Fruit fly (Drosophila melanogaster) whole organism, wandering third instar larva: ENCODE data around the gene CG11726.
A peak's percentile ranks its signal among the peaks of the same experiment; 100 is the strongest.

Experiments used
- Abd-B ChIP-seq: fragments of >200 bp; optimal IDR thresholded peaks from 2 replicates; lab custom pipeline; 2017; ENCODE audit warnings: missing biosample characterization, missing genetic modification characterization
- CG32264 ChIP-seq: fragments of 200-800 bp; sonication (Bioruptor generic); optimal IDR thresholded peaks from 2 replicates; lab custom pipeline; 2016; ENCODE audit warnings: missing biosample characterization, missing genetic modification characterization
- CG9705 ChIP-seq: fragments of 200-800 bp; sonication (Bioruptor generic); optimal IDR thresholded peaks from 2 replicates; lab custom pipeline; 2018; ENCODE audit warnings: missing biosample characterization, mild to moderate bottlenecking, missing genetic modification characterization
- CrebA ChIP-seq: fragments of 200-800 bp; sonication (Bioruptor generic); optimal IDR thresholded peaks from 2 replicates; lab custom pipeline; 2016; ENCODE audit warnings: missing biosample characterization, mild to moderate bottlenecking, missing genetic modification characterization, borderline replicate concordance
- Dfd ChIP-seq: fragments of >200 bp; optimal IDR thresholded peaks from 2 replicates; lab custom pipeline; 2017; ENCODE audit warnings: missing biosample characterization, missing genetic modification characterization
- Dif ChIP-seq: fragments of 200-275, 200-300 bp; sonication (Bioruptor generic); optimal IDR thresholded peaks from 2 replicates; lab custom pipeline; 2018; ENCODE audit warnings: missing biosample characterization, missing genetic modification characterization; ENCODE audit not compliant: partially characterized antibody
- GATAd ChIP-seq: sonication (Bioruptor generic); optimal IDR thresholded peaks from 2 replicates; lab custom pipeline; 2016; ENCODE audit warnings: missing biosample characterization, missing genetic modification characterization
- HLH106 ChIP-seq: fragments of 200-800 bp; optimal IDR thresholded peaks from 3 replicates; lab custom pipeline; 2019; ENCODE audit warnings: missing biosample characterization, mild to moderate bottlenecking, missing genetic modification characterization, moderate library complexity
- Hnf4 ChIP-seq: fragments of 200-800 bp; sonication (Bioruptor generic); optimal IDR thresholded peaks from 2 replicates; lab custom pipeline; 2016; ENCODE audit warnings: missing biosample characterization, mild to moderate bottlenecking, missing genetic modification characterization
- Hr78 ChIP-seq: fragments of >200 bp; optimal IDR thresholded peaks from 2 replicates; lab custom pipeline; 2017; ENCODE audit warnings: missing biosample characterization, missing genetic modification characterization
- Hr83 ChIP-seq: fragments of 200-300 bp; sonication (Bioruptor generic); optimal IDR thresholded peaks from 2 replicates; lab custom pipeline; 2016; ENCODE audit warnings: missing biosample characterization, mild to moderate bottlenecking, missing genetic modification characterization, moderate library complexity; ENCODE audit not compliant: poor library complexity, severe bottlenecking
- Jra ChIP-seq: sonication (Bioruptor generic); optimal IDR thresholded peaks from 2 replicates; lab custom pipeline; 2016; ENCODE audit warnings: missing biosample characterization, missing genetic modification characterization
- Mio ChIP-seq: sonication (Bioruptor generic); optimal IDR thresholded peaks from 2 replicates; lab custom pipeline; 2016; ENCODE audit warnings: missing biosample characterization, missing genetic modification characterization
- Myc ChIP-seq: fragments of >200 bp; optimal IDR thresholded peaks from 2 replicates; lab custom pipeline; 2017
- N ChIP-seq: fragments of >200 bp; optimal IDR thresholded peaks from 2 replicates; lab custom pipeline; 2018; ENCODE audit warnings: missing biosample characterization, missing external identifiers, missing genetic modification characterization
- OdsH ChIP-seq: fragments of 200-800 bp; sonication (Bioruptor generic); optimal IDR thresholded peaks from 2 replicates; lab custom pipeline; 2016; ENCODE audit warnings: missing biosample characterization, mild to moderate bottlenecking, missing genetic modification characterization
- Rel ChIP-seq, 2 experiments: fragments of 200-800 bp; sonication (Bioruptor generic) in 1 of 2; optimal IDR thresholded peaks; 2 replicates in 1 of 2; 3 replicates in 1 of 2; lab custom pipeline; 2016 to 2019; ENCODE audit warnings: mild to moderate bottlenecking in 2 of 2, missing biosample characterization in 2 of 2, missing genetic modification characterization in 2 of 2, moderate library complexity in 1 of 2
- Sp1 ChIP-seq: fragments of 200-800 bp; sonication (Bioruptor generic); optimal IDR thresholded peaks from 3 replicates; lab custom pipeline; 2019; ENCODE audit warnings: missing biosample characterization, mild to moderate bottlenecking, missing genetic modification characterization, moderate library complexity
- Vsx2 ChIP-seq: fragments of 200-300, 225-300 bp; sonication (Bioruptor generic); optimal IDR thresholded peaks from 2 replicates; lab custom pipeline; 2018; ENCODE audit warnings: missing biosample characterization, missing genetic modification characterization; ENCODE audit not compliant: partially characterized antibody
- br ChIP-seq: fragments of 200-800 bp; sonication (Bioruptor generic); optimal IDR thresholded peaks from 2 replicates; lab custom pipeline; 2016; ENCODE audit warnings: missing biosample characterization, missing genetic modification characterization
- brk ChIP-seq: fragments of 200-800 bp; sonication (Bioruptor generic); optimal IDR thresholded peaks from 2 replicates; lab custom pipeline; 2016; ENCODE audit warnings: missing biosample characterization, mild to moderate bottlenecking, missing genetic modification characterization
- dl ChIP-seq, 2 experiments: fragments of 175-275, 200-275 bp in 1 of 2; fragments of 200-275 bp in 1 of 2; sonication (Bioruptor generic); optimal IDR thresholded peaks; lab custom pipeline; 2018; ENCODE audit warnings: mild to moderate bottlenecking in 2 of 2, missing biosample characterization in 2 of 2, missing genetic modification characterization in 2 of 2, moderate library complexity in 2 of 2; ENCODE audit not compliant: partially characterized antibody in 2 of 2, insufficient read depth in 1 of 2
- dmrt93B ChIP-seq: fragments of 200-800 bp; sonication (Bioruptor generic); optimal IDR thresholded peaks from 2 replicates; lab custom pipeline; 2018; ENCODE audit warnings: missing biosample characterization, mild to moderate bottlenecking, missing genetic modification characterization
- dsf ChIP-seq: sonication (Bioruptor generic); optimal IDR thresholded peaks from 2 replicates; lab custom pipeline; 2016; ENCODE audit warnings: missing biosample characterization, missing genetic modification characterization, borderline replicate concordance
- ey ChIP-seq: fragments of 200-800 bp; sonication (Bioruptor generic); optimal IDR thresholded peaks from 2 replicates; lab custom pipeline; 2016; ENCODE audit warnings: missing biosample characterization, missing genetic modification characterization
- foxo ChIP-seq, 2 experiments: fragments of 200-800 bp; sonication (Bioruptor generic); optimal IDR thresholded peaks; 2 replicates in 1 of 2; 3 replicates in 1 of 2; lab custom pipeline; 2016 to 2017; ENCODE audit warnings: missing biosample characterization in 2 of 2, missing genetic modification characterization in 2 of 2
- fru ChIP-seq: fragments of 200-800 bp; sonication (Bioruptor generic); optimal IDR thresholded peaks from 3 replicates; lab custom pipeline; 2016; ENCODE audit warnings: missing biosample characterization, mild to moderate bottlenecking, missing genetic modification characterization
- h ChIP-seq: fragments of 200-800 bp; sonication (Bioruptor generic); optimal IDR thresholded peaks from 3 replicates; lab custom pipeline; 2016; ENCODE audit warnings: missing biosample characterization, mild to moderate bottlenecking, missing genetic modification characterization
- jim ChIP-seq: fragments of 175-275, 200-325 bp; sonication (Bioruptor generic); optimal IDR thresholded peaks from 2 replicates; lab custom pipeline; 2016; ENCODE audit warnings: missing biosample characterization, mild to moderate bottlenecking, missing genetic modification characterization
- lola ChIP-seq: fragments of >200 bp; optimal IDR thresholded peaks from 2 replicates; lab custom pipeline; 2017; ENCODE audit warnings: missing biosample characterization, missing genetic modification characterization
- pan ChIP-seq: fragments of >200 bp; optimal IDR thresholded peaks from 2 replicates; lab custom pipeline; 2017
- psq ChIP-seq: fragments of 200-800 bp; sonication (Bioruptor generic); optimal IDR thresholded peaks from 3 replicates; lab custom pipeline; 2017; ENCODE audit warnings: missing biosample characterization, mild to moderate bottlenecking, missing genetic modification characterization, moderate library complexity
- rgr ChIP-seq: fragments of 200-800 bp; sonication (Bioruptor generic); optimal IDR thresholded peaks from 3 replicates; lab custom pipeline; 2016; ENCODE audit warnings: missing biosample characterization, mild to moderate bottlenecking, missing genetic modification characterization
- sage ChIP-seq: fragments of 200-800 bp; sonication (Bioruptor generic); optimal IDR thresholded peaks from 2 replicates; lab custom pipeline; 2016; ENCODE audit warnings: missing biosample characterization, mild to moderate bottlenecking, missing genetic modification characterization
- sv ChIP-seq: fragments of 200-800 bp; sonication (Bioruptor generic); optimal IDR thresholded peaks from 3 replicates; lab custom pipeline; 2016; ENCODE audit warnings: missing biosample characterization, missing genetic modification characterization
- tai ChIP-seq: sonication (Bioruptor generic); optimal IDR thresholded peaks from 2 replicates; lab custom pipeline; 2016; ENCODE audit warnings: missing biosample characterization, missing genetic modification characterization
- usp ChIP-seq: fragments of >200 bp; optimal IDR thresholded peaks from 2 replicates; lab custom pipeline; 2017; ENCODE audit warnings: missing biosample characterization, missing genetic modification characterization
- woc ChIP-seq: sonication (Bioruptor generic); optimal IDR thresholded peaks from 2 replicates; lab custom pipeline; 2016; ENCODE audit warnings: missing biosample characterization, mild to moderate bottlenecking, missing genetic modification characterization

Gene CG11726

dm6 chr3L:11376224-11376813, 18.2 kb upstream of the CG11726 start:
- no peak for TF ChIP-seq dl (GFP tag; optimal IDR thresholded peaks at IDR 0.05; lab: Kevin White, UChicago; ENCODE audit: insufficient read depth in 1 of 2, partially characterized antibody in 2 of 2)
- TF ChIP-seq fru (GFP tag; lab: Kevin White, UChicago), result no peak
- no peak for TF ChIP-seq GATAd (GFP tag; lab: Kevin White, UChicago)
- TF ChIP-seq Rel (GFP tag; optimal IDR thresholded peaks at IDR 0.05; lab: Kevin White, UChicago), result no peak
- TF ChIP-seq Rel (tag; optimal IDR thresholded peaks at IDR 0.05; lab: Kevin White, UChicago), result no peak
- no peak for TF ChIP-seq Vsx2 (GFP tag; lab: Kevin White, UChicago)
- peak; percentile 5 for TF ChIP-seq Dfd
- TF ChIP-seq psq (GFP tag; lab: Kevin White, UChicago), result no peak

DNA sequence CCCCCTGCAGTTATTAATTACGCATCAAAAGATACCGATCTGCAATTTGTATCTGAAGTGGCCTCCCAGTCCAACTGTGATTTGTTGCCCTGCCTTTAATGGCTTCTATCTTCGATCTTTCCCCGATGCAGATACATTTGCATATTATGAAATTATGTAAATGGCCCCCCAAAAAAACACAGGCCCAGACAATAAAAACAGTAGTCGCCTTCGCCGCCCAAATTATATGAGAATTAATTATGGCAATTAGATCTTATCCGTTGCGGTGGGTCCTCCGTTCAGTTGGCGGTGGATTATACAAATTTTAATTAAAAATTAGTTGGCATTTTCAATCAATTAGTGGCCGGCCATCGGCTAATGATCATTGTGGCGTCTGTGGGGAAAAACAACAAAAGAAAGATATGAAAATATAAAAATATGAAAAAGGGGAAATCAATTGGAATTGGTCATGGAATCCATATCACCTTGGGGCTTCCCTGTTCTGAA, 16.0 kb upstream of the CG11726 start:
- TF ChIP-seq Dfd (no peak), Hr78 (GFP tag; lab: Kevin White, UChicago) (no peak), psq (GFP tag; lab: Kevin White, UChicago) (no peak), Hnf4 (GFP tag; lab: Kevin White, UChicago) (no peak), sage (GFP tag; lab: Kevin White, UChicago) (no peak), N (GFP tag; lab: Kevin White, UChicago) (no peak), jim (no peak), fru (GFP tag; lab: Kevin White, UChicago) (no peak), lola (GFP tag; lab: Kevin White, UChicago) (no peak), dsf (GFP tag; lab: Kevin White, UChicago) (no peak), dl (GFP tag; optimal IDR thresholded peaks at IDR 0.05; lab: Kevin White, UChicago; ENCODE audit: insufficient read depth in 1 of 2, partially characterized antibody in 2 of 2) (no peak)
- TF ChIP-seq, all 38 proteins: peak for 0

DNA sequence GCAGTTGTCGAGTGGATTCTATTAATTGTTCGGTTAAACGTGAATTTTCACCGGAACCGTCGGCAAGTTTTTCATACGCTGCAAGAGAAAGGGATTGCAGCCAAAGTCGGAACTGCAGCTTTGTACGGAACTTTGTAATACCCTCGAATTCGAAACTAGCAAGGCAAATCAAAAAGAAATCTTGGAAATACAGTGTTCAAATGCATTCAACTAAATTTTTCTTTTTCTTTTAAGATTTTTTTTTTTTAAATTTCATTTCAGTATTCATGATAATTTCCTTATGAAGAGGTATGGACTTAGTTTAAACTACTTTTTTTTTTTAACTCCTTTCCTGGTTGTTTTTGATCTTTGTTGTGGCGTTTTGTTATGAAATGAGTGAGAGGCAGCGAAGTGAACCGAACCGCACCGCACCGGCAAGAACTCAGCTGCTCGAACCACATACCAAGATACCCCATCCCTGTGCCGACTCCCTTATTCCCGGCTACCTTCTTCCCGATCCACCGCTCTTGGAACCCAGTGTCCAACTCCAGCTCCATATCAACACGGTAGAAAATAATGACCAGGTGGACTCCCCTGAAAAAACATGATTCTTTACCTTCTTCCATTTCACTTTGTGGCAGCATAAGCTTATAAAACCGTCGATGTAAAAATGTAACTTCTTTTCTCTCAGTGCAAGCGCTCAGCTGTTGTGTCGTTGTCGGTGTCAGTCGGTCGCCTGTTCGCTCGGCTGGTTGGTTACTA, 14.6 kb upstream of the CG11726 start:
- TF ChIP-seq woc (GFP tag; lab: Kevin White, UChicago) (peak; percentile 97), Hnf4 (GFP tag; lab: Kevin White, UChicago) (peak; percentile 86), tai (GFP tag; lab: Kevin White, UChicago) (peak; percentile 71), Abd-B (GFP tag; lab: Kevin White, UChicago) (no peak), dmrt93B (GFP tag; lab: Kevin White, UChicago) (peak; percentile 68), OdsH (GFP tag; lab: Kevin White, UChicago) (peak; percentile 83), CG32264 (GFP tag; lab: Kevin White, UChicago) (peak; percentile 33), Hr83 (GFP tag; lab: Kevin White, UChicago) (peak; percentile 74), ey (GFP tag; lab: Kevin White, UChicago) (peak; percentile 89), foxo (GFP tag; optimal IDR thresholded peaks at IDR 0.05; lab: Kevin White, UChicago) (peak; percentile 4 to 91), dl (GFP tag; optimal IDR thresholded peaks at IDR 0.05; lab: Kevin White, UChicago; ENCODE audit: insufficient read depth in 1 of 2, partially characterized antibody in 2 of 2) (no peak), GATAd (GFP tag; lab: Kevin White, UChicago) (no peak), Rel (GFP tag; optimal IDR thresholded peaks at IDR 0.05; lab: Kevin White, UChicago) (no peak), Rel (tag; optimal IDR thresholded peaks at IDR 0.05; lab: Kevin White, UChicago) (peak; percentile 50), Mio (GFP tag; lab: Kevin White, UChicago) (peak; percentile 8), CrebA (GFP tag; lab: Kevin White, UChicago) (peak; percentile 38), Dfd (no peak), rgr (GFP tag; lab: Kevin White, UChicago) (peak; percentile 87), N (GFP tag; lab: Kevin White, UChicago) (no peak), sage (GFP tag; lab: Kevin White, UChicago) (peak; percentile 68), fru (GFP tag; lab: Kevin White, UChicago) (peak; percentile 93), usp (GFP tag; lab: Kevin White, UChicago) (no peak), CG9705 (GFP tag; lab: Kevin White, UChicago) (peak; percentile 74), jim (peak; percentile 31), psq (GFP tag; lab: Kevin White, UChicago) (peak; percentile 87), sv (GFP tag; lab: Kevin White, UChicago) (peak; percentile 54), brk (GFP tag; lab: Kevin White, UChicago) (peak; percentile 63), Jra (peak; percentile 71), lola (GFP tag; lab: Kevin White, UChicago) (no peak), HLH106 (tag; lab: Kevin White, UChicago) (peak; percentile 87), h (peak; percentile 91), dsf (GFP tag; lab: Kevin White, UChicago) (no peak), br (GFP tag; lab: Kevin White, UChicago) (peak; percentile 94), Vsx2 (GFP tag; lab: Kevin White, UChicago) (no peak), Myc (lab: Kevin White, UChicago) (no peak), Sp1 (GFP tag; lab: Kevin White, UChicago) (peak; percentile 83), Dif (no peak), pan (lab: Kevin White, UChicago) (peak; percentile 4), Hr78 (GFP tag; lab: Kevin White, UChicago) (no peak)
- TF ChIP-seq, all 38 proteins: peak for 26
